Worm (Caenorhabditis elegans) whole organism, L3 larva: ENCODE results near the gene srx-60.

Source experiments
- aly-2 ChIP-seq: fragments of 150-350 bp; optimal IDR thresholded peaks from 2 replicates; lab custom pipeline; 2014; ENCODE audit warnings: missing biosample characterization, missing genetic modification characterization
- ama-1 ChIP-seq: fragments of 150-350 bp; optimal IDR thresholded peaks from 2 replicates; lab custom pipeline; 2018
- egl-5 ChIP-seq: fragments of 150-350 bp; optimal IDR thresholded peaks from 2 replicates; lab custom pipeline; 2017; ENCODE audit warnings: missing biosample characterization, missing genetic modification reagents, missing genetic modification characterization, inconsistent platforms
- fos-1 ChIP-seq: fragments of 150-350 bp; optimal IDR thresholded peaks from 2 replicates; lab custom pipeline; 2014; ENCODE audit warnings: missing biosample characterization, missing genetic modification characterization
- nhr-11 ChIP-seq: fragments of 150-350 bp; optimal IDR thresholded peaks from 2 replicates; lab custom pipeline; 2014; ENCODE audit warnings: missing biosample characterization, missing genetic modification characterization
- nhr-43 ChIP-seq: sonication (generic microtip); optimal IDR thresholded peaks from 2 replicates; lab custom pipeline; 2016; ENCODE audit warnings: mild to moderate bottlenecking, missing genetic modification characterization, missing compliant biosample characterization; ENCODE audit not compliant: poor library complexity, severe bottlenecking
- nhr-76 ChIP-seq: fragments of 150-350 bp; sonication (generic microtip); optimal IDR thresholded peaks from 5 replicates; lab custom pipeline; 2014; ENCODE audit warnings: missing biosample characterization, missing genetic modification characterization
- pha-4 ChIP-seq: fragments of 150-350 bp; optimal IDR thresholded peaks from 2 replicates; lab custom pipeline; 2014; ENCODE audit warnings: missing biosample characterization, missing genetic modification reagents, missing genetic modification characterization
- pqm-1 ChIP-seq: fragments of 150-350 bp; optimal IDR thresholded peaks from 2 replicates; lab custom pipeline; 2017; ENCODE audit warnings: missing biosample characterization, missing genetic modification characterization, inconsistent platforms
- unc-39 ChIP-seq: sonication (generic microtip); optimal IDR thresholded peaks from 4 replicates; lab custom pipeline; 2017; ENCODE audit warnings: missing biosample characterization, missing genetic modification characterization

DNA sequence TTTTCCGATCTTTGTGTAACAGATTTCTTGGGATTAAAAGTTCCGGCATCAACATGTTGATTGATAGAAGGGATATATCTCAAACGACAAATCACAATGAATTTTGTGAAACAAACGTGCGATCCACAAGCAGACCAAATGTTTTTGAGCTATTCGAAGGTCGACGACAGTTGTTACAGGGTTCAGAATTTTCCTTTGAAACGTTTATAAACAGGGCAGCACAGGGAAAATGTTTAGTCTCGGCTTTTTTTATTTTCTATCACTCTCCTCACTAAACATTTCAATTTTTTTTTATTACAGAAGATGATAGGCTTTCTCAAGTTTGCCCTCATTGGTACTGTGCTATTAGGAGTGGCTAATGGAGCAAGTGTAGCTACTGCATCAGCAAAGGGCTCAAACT, 35.7 kb upstream of the srx-60 start, which contains the start of gene exc-13:
- TF ChIP-seq fos-1 (tag; lab: Kevin White, UChicago) (no peak), nhr-43 (tag; lab: Kevin White, UChicago) (no peak), nhr-76 (tag; lab: Kevin White, UChicago) (no peak), egl-5 (tag; lab: Kevin White, UChicago) (no peak), pqm-1 (tag; lab: Kevin White, UChicago) (no peak), unc-39 (tag; lab: Kevin White, UChicago) (no peak), aly-2 (tag; lab: Kevin White, UChicago) (no peak), ama-1 (lab: Kevin White, UChicago) (no peak), pha-4 (tag; lab: Kevin White, UChicago) (no peak), nhr-11 (no peak)
